Fruit fly (Drosophila melanogaster) whole organism, embryonic: ENCODE results near the gene Cyp4ac3.

Experiments
- Rx ChIP-seq: fragments of 200-800 bp; sonication (Bioruptor generic); IDR thresholded peaks from 2 replicates; pipeline ENCODE4 v1.3.6; 2022; ENCODE audit warnings: missing biosample characterization, missing genetic modification characterization
- da ChIP-seq: fragments of 200-800 bp; sonication (Bioruptor generic); optimal IDR thresholded peaks from 2 replicates; lab custom pipeline; 2016; ENCODE audit warnings: missing biosample characterization, missing genetic modification characterization

DNA sequence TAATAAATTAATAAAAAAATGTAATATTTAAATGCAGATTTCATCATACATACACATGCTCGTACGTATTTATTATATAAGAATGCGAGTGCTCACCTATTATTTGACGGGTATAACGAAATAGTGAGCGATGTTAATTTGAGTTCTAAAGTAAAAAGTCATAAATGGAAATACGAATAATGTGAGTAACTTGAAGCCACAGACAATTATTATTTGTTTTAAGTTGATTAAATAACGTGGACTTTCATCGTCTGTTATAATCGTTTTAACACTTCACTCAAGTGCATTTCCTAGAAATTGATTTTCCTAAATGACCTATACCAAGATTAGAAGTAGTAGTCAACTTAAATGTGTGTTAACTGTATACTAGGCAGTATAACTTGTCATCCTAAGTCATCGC lies 34.0 kb downstream of the Cyp4ac3 start:
- TF ChIP-seq Rx (GFP tag; lab: Robert Waterston, UW), result no peak
- no peak for TF ChIP-seq da (GFP tag; lab: Kevin White, UChicago)
